Worm (Caenorhabditis elegans) whole organism, mixed stage, embryonic: ENCODE results near the gene T26G10.3.

Experiments
- ceh-43 ChIP-seq: fragments of 200-800 bp; sonication (Bioruptor generic); optimal IDR thresholded peaks from 2 replicates; lab custom pipeline; 2018; ENCODE audit warnings: mild to moderate bottlenecking, missing genetic modification characterization, moderate library complexity, missing compliant biosample characterization
- drap-1 ChIP-seq: fragments of 200-800 bp; sonication (Bioruptor generic); optimal IDR thresholded peaks from 3 replicates; lab custom pipeline; 2018; ENCODE audit warnings: mild to moderate bottlenecking, missing genetic modification characterization, missing compliant biosample characterization
- elt-3 ChIP-seq: fragments of 150-350 bp; optimal IDR thresholded peaks from 2 replicates; lab custom pipeline; 2014; ENCODE audit warnings: missing biosample characterization, missing genetic modification characterization
- mep-1 ChIP-seq: fragments of 150-350 bp; optimal IDR thresholded peaks from 2 replicates; lab custom pipeline; 2017; ENCODE audit warnings: missing biosample characterization, missing genetic modification reagents, missing genetic modification characterization, inconsistent platforms
- mls-2 ChIP-seq: sonication (generic microtip); optimal IDR thresholded peaks from 2 replicates; lab custom pipeline; 2016; ENCODE audit warnings: mild to moderate bottlenecking, missing genetic modification characterization, moderate library complexity, missing compliant biosample characterization
- nhr-12 ChIP-seq: fragments of 150-350 bp; optimal IDR thresholded peaks from 2 replicates; lab custom pipeline; 2014; ENCODE audit warnings: missing biosample characterization, missing genetic modification characterization
- nhr-237 ChIP-seq: fragments of 150-350 bp; optimal IDR thresholded peaks from 2 replicates; lab custom pipeline; 2014; ENCODE audit warnings: missing biosample characterization, missing genetic modification characterization
- pha-4 ChIP-seq: fragments of 150-350 bp; optimal IDR thresholded peaks from 2 replicates; lab custom pipeline; 2018; ENCODE audit warnings: missing biosample characterization, missing genetic modification reagents, missing genetic modification characterization
- sptf-1 ChIP-seq: sonication (generic microtip); optimal IDR thresholded peaks from 2 replicates; lab custom pipeline; 2017; ENCODE audit warnings: mild to moderate bottlenecking, missing genetic modification characterization, moderate library complexity, missing compliant biosample characterization
- unc-39 ChIP-seq: fragments of 150-350 bp; optimal IDR thresholded peaks from 2 replicates; lab custom pipeline; 2014; ENCODE audit warnings: missing biosample characterization, missing genetic modification characterization
- unc-62 ChIP-seq: fragments of 150-350 bp; optimal IDR thresholded peaks from 2 replicates; lab custom pipeline; 2014; ENCODE audit warnings: missing biosample characterization, missing genetic modification reagents, missing genetic modification characterization
- ztf-11 ChIP-seq: fragments of 150-350 bp; optimal IDR thresholded peaks from 2 replicates; lab custom pipeline; 2014; ENCODE audit warnings: missing biosample characterization, missing genetic modification characterization

- no peak for TF ChIP-seq drap-1 (GFP tag; lab: Kevin White, UChicago)
- no peak for TF ChIP-seq ztf-11 (tag; lab: Kevin White, UChicago)
- no peak for TF ChIP-seq pha-4 (tag; lab: Kevin White, UChicago)
- no peak for TF ChIP-seq ceh-43 (GFP tag; lab: Kevin White, UChicago)
- no peak for TF ChIP-seq nhr-12 (tag; lab: Kevin White, UChicago)
- no peak for TF ChIP-seq sptf-1 (tag; lab: Kevin White, UChicago)
- no peak for TF ChIP-seq nhr-237 (tag; lab: Kevin White, UChicago)
- no peak for TF ChIP-seq mls-2
- no peak for TF ChIP-seq elt-3
- TF ChIP-seq mep-1 (tag; lab: Kevin White, UChicago) = no peak
- no peak for TF ChIP-seq unc-39 (tag; lab: Kevin White, UChicago)
- no peak for TF ChIP-seq unc-62 (GFP tag; lab: Kevin White, UChicago)
These were observed 46.3 kb downstream of the T26G10.3 start, which contains the start of gene crn-6 for ce11 chrIII:9366971-9367370.
